Fruit fly (Drosophila melanogaster): ENCODE results near the gene gdl-ORF39.

gdl-ORF39 gene

DNA sequence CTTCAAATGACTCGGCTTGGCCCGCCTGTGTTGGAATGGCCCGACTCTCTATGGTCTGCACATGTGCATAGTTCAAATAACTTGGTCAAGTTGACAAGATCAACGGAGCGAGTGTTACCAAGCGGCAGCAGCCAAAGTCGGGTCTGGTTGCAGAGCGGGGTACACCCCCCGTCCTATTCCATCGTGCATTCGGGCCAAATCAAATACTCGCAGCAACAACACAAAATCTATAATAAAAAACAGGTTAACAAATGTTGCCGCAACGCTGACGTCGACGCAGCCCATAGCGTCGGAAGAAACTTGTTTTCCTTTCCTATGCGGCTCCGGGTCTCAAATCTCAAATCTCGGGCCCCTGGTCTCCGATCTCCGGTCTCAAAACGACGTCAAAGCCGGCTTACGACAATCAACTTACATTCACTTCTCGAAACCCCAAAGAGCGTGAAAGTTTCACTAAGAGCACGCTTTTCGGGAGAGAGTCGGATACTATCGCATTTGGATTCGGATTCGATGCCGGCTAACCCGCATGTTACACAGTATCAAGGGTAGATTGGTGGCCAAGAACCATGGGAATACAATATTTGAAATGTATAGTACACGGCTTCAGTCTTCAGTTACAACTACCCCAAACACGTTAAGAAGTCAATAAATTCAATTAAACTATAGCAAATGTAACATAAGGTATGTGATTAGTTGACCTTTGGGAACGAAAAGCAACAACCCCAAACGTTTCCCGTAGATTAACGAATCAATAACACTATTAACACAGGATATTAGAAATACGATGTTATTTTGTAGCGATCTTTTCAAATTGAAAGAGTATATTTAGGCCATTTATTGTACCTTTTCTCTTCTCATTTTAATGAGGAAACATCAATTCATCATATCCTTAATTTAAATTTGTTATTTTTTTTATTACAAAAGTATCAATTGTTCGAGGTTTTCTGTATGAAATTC, 25.3 kb downstream of the gdl-ORF39 start (continued):
- TF ChIP-seq knrl (GFP tag; IDR thresholded peaks at IDR 0.05; ENCODE audit: partially characterized antibody) (no peak), emc (GFP tag; optimal IDR thresholded peaks at IDR 0.05) (no peak), Hmr (GFP tag; optimal IDR thresholded peaks at IDR 0.05) (peak; percentile 79), CG2129 (GFP tag; IDR thresholded peaks at IDR 0.05; ENCODE audit: partially characterized antibody) (no peak), Neu2 (GFP tag; optimal IDR thresholded peaks at IDR 0.05; ENCODE audit: borderline replicate concordance) (no peak), dysf (GFP tag; IDR thresholded peaks at IDR 0.05) (0 out of 3 replicates have a peak, but pooled peaks have one; percentile 37), Usf (GFP tag; optimal IDR thresholded peaks at IDR 0.05) (peak; percentile 56), da (GFP tag; optimal IDR thresholded peaks at IDR 0.05) (no peak), B-H1 (GFP tag; IDR thresholded peaks at IDR 0.05) (no peak; the same call in 2 of the 3 replicates), lola (GFP tag; optimal IDR thresholded peaks at IDR 0.05) (peak in 1 of 3 experiments; percentile 83), ERR (GFP tag; optimal IDR thresholded peaks at IDR 0.05) (no peak), Vsx1 (GFP tag; optimal IDR thresholded peaks at IDR 0.05) (peak; percentile 48), Adf1 (GFP tag; IDR thresholded peaks at IDR 0.05) (peak; percentile 73), CG4360 (GFP tag; IDR thresholded peaks at IDR 0.05) (peak; percentile 50; the same call in 1 of the 2 replicates), CG11696 (GFP tag; IDR thresholded peaks at IDR 0.05) (no peak), MESR4 (GFP tag; optimal IDR thresholded peaks at IDR 0.05) (no peak), HHEX (GFP tag; optimal IDR thresholded peaks at IDR 0.05) (peak; percentile 32), Eip74EF (GFP tag; optimal IDR thresholded peaks at IDR 0.05) (peak in 1 of 2 experiments; percentile 51), sens-2 (GFP tag; IDR thresholded peaks at IDR 0.05) (no peak), pho (GFP tag; optimal IDR thresholded peaks at IDR 0.05) (peak; percentile 73), CG11247 (GFP tag; IDR thresholded peaks at IDR 0.05) (no peak), nom (GFP tag; optimal IDR thresholded peaks at IDR 0.05) (no peak), Tbp (GFP tag; optimal IDR thresholded peaks at IDR 0.05) (no peak), al (GFP tag; IDR thresholded peaks at IDR 0.05) (no peak), cato (GFP tag; optimal IDR thresholded peaks at IDR 0.05; ENCODE audit: borderline replicate concordance) (peak; percentile 45), Dad (GFP tag; optimal IDR thresholded peaks at IDR 0.05) (peak; percentile 18), Nf-YB (GFP tag; optimal IDR thresholded peaks at IDR 0.05) (peak; percentile 62), CG15696 (tag; optimal IDR thresholded peaks at IDR 0.05) (peak; percentile 38), wek (GFP tag; optimal IDR thresholded peaks at IDR 0.05) (no peak), Doc2 (GFP tag; IDR thresholded peaks at IDR 0.05) (no peak), NC2β (GFP tag; optimal IDR thresholded peaks at IDR 0.05) (peak; percentile 31), fd102C (GFP tag; optimal IDR thresholded peaks at IDR 0.05) (no peak), cas (GFP tag; IDR thresholded peaks at IDR 0.05) (no peak), tio (GFP tag; optimal IDR thresholded peaks at IDR 0.05) (peak; percentile 82), HLH4C (GFP tag; IDR thresholded peaks at IDR 0.05; ENCODE audit: partially characterized antibody) (no peak), ssp (GFP tag; IDR thresholded peaks at IDR 0.05) (no peak), NC2α (GFP tag; optimal IDR thresholded peaks at IDR 0.05) (no peak), oc (tag; optimal IDR thresholded peaks at IDR 0.05) (no peak), CG6813 (GFP tag; optimal IDR thresholded peaks at IDR 0.05) (no peak), CG17385 (GFP tag; optimal IDR thresholded peaks at IDR 0.05) (peak; percentile 75), ATbp (GFP tag; optimal IDR thresholded peaks at IDR 0.05) (peak; percentile 52), amos (GFP tag; IDR thresholded peaks at IDR 0.05; ENCODE audit: partially characterized antibody) (no peak), BtbVII (GFP tag; optimal IDR thresholded peaks at IDR 0.05) (peak; percentile 15), CG9932 (GFP tag; IDR thresholded peaks at IDR 0.05) (peak; percentile 66), CG3163 (GFP tag; optimal IDR thresholded peaks at IDR 0.05) (peak; percentile 93), CG9215 (GFP tag; IDR thresholded peaks at IDR 0.05) (peak; percentile 60), CG11504 (tag; optimal IDR thresholded peaks at IDR 0.05) (peak; percentile 68)

Measured in whole organism, embryonic.